Worm (Caenorhabditis elegans) whole organism, L4/young adult: Measurements from ENCODE around the gene fubl-2.

Experiments used
- W03F9.2 ChIP-seq: fragments of 150-350 bp; optimal IDR thresholded peaks from 2 replicates; lab custom pipeline; 2014; ENCODE audit warnings: missing biosample characterization, missing genetic modification characterization
- dao-5 ChIP-seq: sonication (generic microtip); optimal IDR thresholded peaks from 2 replicates; lab custom pipeline; 2016; ENCODE audit warnings: missing genotype, missing genetic modification characterization, moderate library complexity, missing compliant biosample characterization
- him-1 ChIP-seq: sonication (generic microtip); optimal IDR thresholded peaks from 2 replicates; lab custom pipeline; 2016; ENCODE audit warnings: missing genotype, missing genetic modification reagents, missing genetic modification characterization, missing compliant biosample characterization

Gene fubl-2

ce11 chrIII:7073801-7074386, 13.6 kb downstream of the fubl-2 start, which contains the start of gene ZK418.5:
TSS of gene ZK418.5 (minus strand) at chrIII:7073851.
- TF ChIP-seq dao-5: no peak
- TF ChIP-seq W03F9.2 (tag; lab: Kevin White, UChicago): no peak
- no peak for TF ChIP-seq him-1

- TF ChIP-seq W03F9.2 (tag; lab: Kevin White, UChicago): no peak
- no peak for TF ChIP-seq dao-5
- no peak for TF ChIP-seq him-1
Observed at ce11 chrIII:7072452-7072851, 15.1 kb downstream of the fubl-2 start, which contains the start of gene lin-37. TSS of gene lin-37 (minus strand) at chrIII:7072552.

ce11 chrIII:7069981-7070380, 17.6 kb downstream of the fubl-2 start, which contains the start of gene tmem-17:
TSS of gene tmem-17 (plus strand) at chrIII:7070281.
- TF ChIP-seq W03F9.2 (tag; lab: Kevin White, UChicago) (no peak), him-1 (no peak), dao-5 (no peak)

ce11 chrIII:7068520-7069113, 18.9 kb downstream of the fubl-2 start, which contains the start of the genes ubc-18 and R01H2.8:
TSS of gene ubc-18 (minus strand) at chrIII:7068570.
TSS of gene R01H2.8 (plus strand) at chrIII:7069063.
- no peak for TF ChIP-seq him-1
- peak; percentile 34 for TF ChIP-seq W03F9.2 (tag; lab: Kevin White, UChicago)
- no peak for TF ChIP-seq dao-5

- TF ChIP-seq dao-5: no peak
- TF ChIP-seq him-1: no peak
- no peak for TF ChIP-seq W03F9.2 (tag; lab: Kevin White, UChicago)
Observed at ce11 chrIII:7067385-7067896, 20.1 kb downstream of the fubl-2 start, which contains the start of gene ger-1. TSS of gene ger-1 (minus strand) at chrIII:7067477.

- TF ChIP-seq W03F9.2 (tag; lab: Kevin White, UChicago) (no peak), dao-5 (no peak), him-1 (no peak)
Observed at ce11 chrIII:7064185-7064584, 23.4 kb downstream of the fubl-2 start, which contains the start of gene R01H2.4. TSS of gene R01H2.4 (minus strand) at chrIII:7064285.

- TF ChIP-seq dao-5 (no peak), W03F9.2 (tag; lab: Kevin White, UChicago) (no peak), him-1 (no peak)
Observed at ce11 chrIII:7063061-7063460, 24.5 kb downstream of the fubl-2 start.

ce11 chrIII:7062580-7062979, 25.0 kb downstream of the fubl-2 start, which contains the start of gene R01H2.1:
TSS of gene R01H2.1 (plus strand) at chrIII:7062880.
- TF ChIP-seq him-1 (no peak), dao-5 (no peak), W03F9.2 (tag; lab: Kevin White, UChicago) (no peak)

- no peak for TF ChIP-seq him-1
Observed at ce11 chrIII:7060531-7061095, 26.9 kb downstream of the fubl-2 start, which contains the start of gene egg-2. TSS of gene egg-2 (minus strand) at chrIII:7060583.

- TF ChIP-seq him-1 (no peak), dao-5 (no peak), W03F9.2 (tag; lab: Kevin White, UChicago) (no peak)
Observed at ce11 chrIII:7056241-7056640, 31.3 kb downstream of the fubl-2 start, which contains the start of gene R01H2.2. TSS of gene R01H2.2 (plus strand) at chrIII:7056541.

- TF ChIP-seq W03F9.2 (tag; lab: Kevin White, UChicago) (no peak), dao-5 (no peak), him-1 (no peak)
Observed at ce11 chrIII:7045643-7046042, 41.9 kb downstream of the fubl-2 start, which contains the start of gene R01H2.7. TSS of gene R01H2.7 (minus strand) at chrIII:7045743.
